Worm (Caenorhabditis elegans) whole organism, L4/young adult: ENCODE data around the gene vps-24.

Source experiments
- dao-5 ChIP-seq: sonication (generic microtip); optimal IDR thresholded peaks from 2 replicates; lab custom pipeline; 2016; ENCODE audit warnings: missing genotype, missing genetic modification characterization, moderate library complexity, missing compliant biosample characterization
- him-1 ChIP-seq: sonication (generic microtip); optimal IDR thresholded peaks from 2 replicates; lab custom pipeline; 2016; ENCODE audit warnings: missing genotype, missing genetic modification reagents, missing genetic modification characterization, missing compliant biosample characterization

DNA sequence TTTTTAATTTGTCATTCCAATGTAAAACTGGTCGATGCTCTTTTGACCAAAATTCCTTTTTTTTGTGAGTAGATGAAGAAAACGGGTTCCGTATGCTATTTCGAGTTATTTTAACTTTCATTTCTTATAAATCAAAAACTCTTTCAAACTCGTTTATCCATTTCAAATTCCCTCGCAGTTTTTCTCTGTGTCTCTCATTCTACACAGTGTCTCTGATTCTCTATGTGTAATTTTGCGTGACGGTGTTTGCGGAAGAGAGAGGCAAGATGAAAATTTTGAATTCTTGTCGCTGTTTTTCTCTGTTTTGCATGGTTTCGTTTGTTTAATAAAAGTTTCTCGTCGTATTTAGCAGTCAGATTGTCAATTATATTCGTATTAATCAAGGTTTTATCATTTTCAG is 5.3 kb downstream of the vps-24 start, which contains the start of gene citk-2:
- TF ChIP-seq dao-5 (tag; lab: Kevin White, UChicago) (no peak), him-1 (tag; lab: Kevin White, UChicago) (no peak)
